Worm (Caenorhabditis elegans): ENCODE results near the gene F41E6.7.

The F41E6.7 gene

DNA sequence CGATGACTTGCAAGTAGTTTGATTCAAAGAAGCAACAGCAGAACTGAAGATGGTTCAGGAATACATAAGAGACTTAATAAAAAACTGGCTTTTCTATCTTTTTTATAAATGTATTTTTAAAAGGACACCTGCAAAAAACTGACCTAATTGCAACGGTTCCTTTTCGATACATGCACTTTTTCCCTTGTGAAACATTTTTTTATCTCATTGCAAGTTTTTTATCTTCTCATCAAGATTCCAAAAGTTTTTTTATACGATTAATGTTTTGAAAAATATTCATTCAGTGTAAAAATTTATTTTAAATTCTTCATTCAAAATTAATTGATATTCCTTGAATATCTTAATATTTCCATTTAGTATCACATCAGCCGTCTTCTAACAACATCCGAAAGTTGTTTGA is 36.5 kb upstream of the F41E6.7 start, which contains the start of gene oac-29:
Gene oac-29 (minus strand): TSS at position 101 of the 400 bp plus-strand sequence.
- TF ChIP-seq gmeb-2 (tag; optimal IDR thresholded peaks at IDR 0.05) (no peak), ceh-31 (tag; optimal IDR thresholded peaks at IDR 0.05) (no peak), nhr-232 (tag; optimal IDR thresholded peaks at IDR 0.05) (no peak), ref-2 (tag; optimal IDR thresholded peaks at IDR 0.05) (no peak), ttx-3 (tag; optimal IDR thresholded peaks at IDR 0.05) (no peak), ceh-14 (tag; optimal IDR thresholded peaks at IDR 0.05) (no peak), hlh-13 (GFP tag; optimal IDR thresholded peaks at IDR 0.05) (no peak), ama-1 (optimal IDR thresholded peaks at IDR 0.05) (no peak), K02D7.2 (tag; optimal IDR thresholded peaks at IDR 0.05) (no peak), tbx-7 (tag; optimal IDR thresholded peaks at IDR 0.05) (no peak), T23F11.4 (GFP tag; optimal IDR thresholded peaks at IDR 0.05) (no peak), nfya-1 (tag; optimal IDR thresholded peaks at IDR 0.05) (no peak), hlh-15 (tag; optimal IDR thresholded peaks at IDR 0.05) (no peak), ceh-2 (tag; optimal IDR thresholded peaks at IDR 0.05) (no peak), ceh-45 (GFP tag; IDR thresholded peaks at IDR 0.05) (no peak), madf-2 (tag; optimal IDR thresholded peaks at IDR 0.05) (no peak)

DNA sequence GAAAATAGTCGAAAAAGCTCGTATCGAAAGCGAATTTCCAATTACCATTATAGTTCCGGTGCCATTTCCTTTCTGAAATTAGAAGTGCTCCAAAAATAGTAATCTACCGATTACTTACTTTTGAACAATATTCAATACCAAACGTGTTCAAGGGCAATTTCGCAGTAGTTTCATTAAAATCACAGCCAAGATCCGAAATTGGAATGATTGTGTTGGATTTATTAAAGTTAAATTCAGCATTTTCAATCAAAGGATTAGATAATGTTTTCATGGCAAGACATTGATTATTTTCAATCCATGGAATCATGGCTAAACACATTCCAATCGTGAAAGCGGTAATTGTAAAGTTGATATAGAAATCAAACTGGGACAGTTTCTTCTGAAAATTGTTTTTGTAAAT is 33.7 kb upstream of the F41E6.7 start:
- TF ChIP-seq ceh-31 (tag; optimal IDR thresholded peaks at IDR 0.05): no peak
- no peak for TF ChIP-seq C08G9.2 (tag; optimal IDR thresholded peaks at IDR 0.05)
- TF ChIP-seq eyg-1 (tag; optimal IDR thresholded peaks at IDR 0.05): no peak
- TF ChIP-seq ceh-45 (GFP tag; IDR thresholded peaks at IDR 0.05): no peak
- no peak for TF ChIP-seq pros-1 (tag; optimal IDR thresholded peaks at IDR 0.05)
- TF ChIP-seq syd-9 (tag; optimal IDR thresholded peaks at IDR 0.05): no peak

DNA sequence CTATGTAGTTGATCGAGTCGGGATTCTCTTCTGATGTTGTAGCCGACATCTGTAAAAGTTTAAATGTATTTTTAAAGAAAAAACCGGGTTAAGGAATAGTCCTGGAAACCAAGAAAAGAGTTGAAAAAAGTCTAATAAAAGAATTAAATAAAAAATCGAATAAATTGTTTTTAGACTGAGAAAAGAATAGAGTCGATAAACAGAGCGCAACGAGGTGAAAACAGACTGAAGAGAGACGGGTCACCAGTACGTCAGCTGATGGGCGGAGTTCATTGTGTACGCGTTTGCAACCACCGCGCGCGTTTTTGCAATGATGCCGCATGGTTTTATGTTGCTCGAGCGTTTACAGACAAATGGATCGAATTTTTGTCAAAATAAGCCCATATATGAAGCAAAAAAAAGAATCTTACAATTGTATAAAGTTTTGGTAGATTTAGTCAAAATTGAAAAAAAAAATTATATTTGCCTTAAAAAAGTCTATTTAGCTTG is 32.2 kb upstream of the F41E6.7 start, which contains the start of gene atg-18:
Gene atg-18 (minus strand): TSS at position 51 of the 489 bp plus-strand sequence.
- TF ChIP-seq ref-2 (tag; optimal IDR thresholded peaks at IDR 0.05): no peak
- no peak for TF ChIP-seq lim-6 (tag; optimal IDR thresholded peaks at IDR 0.05)
- no peak for TF ChIP-seq sox-2 (GFP tag; IDR thresholded peaks at IDR 0.05)
- TF ChIP-seq npax-4 (tag; optimal IDR thresholded peaks at IDR 0.05): no peak
- no peak for TF ChIP-seq dve-1 (tag; optimal IDR thresholded peaks at IDR 0.05)
- no peak for TF ChIP-seq ceh-30 (tag; optimal IDR thresholded peaks at IDR 0.05)
- no peak for TF ChIP-seq eyg-1 (tag; optimal IDR thresholded peaks at IDR 0.05)
- peak; percentile 23 for TF ChIP-seq madf-2 (tag; optimal IDR thresholded peaks at IDR 0.05)
- TF ChIP-seq sox-4 (tag; optimal IDR thresholded peaks at IDR 0.05): peak; percentile 70
- TF ChIP-seq pha-4 (tag; optimal IDR thresholded peaks at IDR 0.05): no peak
- TF ChIP-seq pros-1 (tag; optimal IDR thresholded peaks at IDR 0.05): no peak
- TF ChIP-seq F13H6.1 (tag; optimal IDR thresholded peaks at IDR 0.05): peak; percentile 55
- no peak for TF ChIP-seq ceh-45 (GFP tag; IDR thresholded peaks at IDR 0.05)
- TF ChIP-seq ceh-24 (tag; optimal IDR thresholded peaks at IDR 0.05): no peak
- peak; percentile 21 for TF ChIP-seq pat-9 (tag; optimal IDR thresholded peaks at IDR 0.05)
- no peak for TF ChIP-seq ceh-6 (GFP tag; optimal IDR thresholded peaks at IDR 0.05)
- TF ChIP-seq rnt-1 (tag; optimal IDR thresholded peaks at IDR 0.05): peak; percentile 41
- TF ChIP-seq nhr-232 (tag; optimal IDR thresholded peaks at IDR 0.05): peak; percentile 35
- TF ChIP-seq ceh-22 (tag; optimal IDR thresholded peaks at IDR 0.05): no peak
- TF ChIP-seq unc-86 (tag; optimal IDR thresholded peaks at IDR 0.05): peak; percentile 63
- TF ChIP-seq hlh-8 (tag; optimal IDR thresholded peaks at IDR 0.05): peak; percentile 56
- TF ChIP-seq ceh-19 (GFP tag; optimal IDR thresholded peaks at IDR 0.05): peak; percentile 62
- TF ChIP-seq T23F11.4 (GFP tag; optimal IDR thresholded peaks at IDR 0.05): no peak
- peak; percentile 38 for TF ChIP-seq ceh-18 (tag; optimal IDR thresholded peaks at IDR 0.05)
- TF ChIP-seq hlh-13 (GFP tag; optimal IDR thresholded peaks at IDR 0.05): no peak
- no peak for TF ChIP-seq ama-1 (optimal IDR thresholded peaks at IDR 0.05)
- peak; percentile 86 for TF ChIP-seq ceh-34 (tag; optimal IDR thresholded peaks at IDR 0.05)
- TF ChIP-seq nfya-1 (tag; optimal IDR thresholded peaks at IDR 0.05): peak; percentile 68
- peak; percentile 43 for TF ChIP-seq gmeb-2 (tag; optimal IDR thresholded peaks at IDR 0.05)
- TF ChIP-seq pax-1 (tag; optimal IDR thresholded peaks at IDR 0.05): no peak
- peak; percentile 37 for TF ChIP-seq hlh-6 (tag; optimal IDR thresholded peaks at IDR 0.05)
- TF ChIP-seq odd-2 (tag; optimal IDR thresholded peaks at IDR 0.05): peak; percentile 20
- TF ChIP-seq ztf-16 (tag; optimal IDR thresholded peaks at IDR 0.05): peak; percentile 43
- no peak for TF ChIP-seq ahr-1 (tag; optimal IDR thresholded peaks at IDR 0.05)
- peak; percentile 95 for TF ChIP-seq hlh-30 (tag; optimal IDR thresholded peaks at IDR 0.05; ENCODE audit: insufficient read depth)
- no peak for TF ChIP-seq nhr-11 (tag; optimal IDR thresholded peaks at IDR 0.05)
- no peak for TF ChIP-seq unc-55 (GFP tag; optimal IDR thresholded peaks at IDR 0.05)
- no peak for TF ChIP-seq ceh-48 (tag; optimal IDR thresholded peaks at IDR 0.05)
- no peak for TF ChIP-seq elt-4 (tag; optimal IDR thresholded peaks at IDR 0.05)
- peak; percentile 65 for TF ChIP-seq ttx-3 (tag; optimal IDR thresholded peaks at IDR 0.05)

Data from whole organism, late embryonic.